Worm (Caenorhabditis elegans) whole organism, young adult: Measurements from ENCODE around the gene K01G12.22.

Experiments
- B0035.1 ChIP-seq: sonication (generic microtip); optimal IDR thresholded peaks from 2 replicates; lab custom pipeline; 2016; ENCODE audit warnings: missing genetic modification characterization, mild to moderate bottlenecking, missing compliant biosample characterization, missing genotype, missing genetic modification reagents
- F57A8.1 ChIP-seq: fragments of 200-800 bp; sonication (Bioruptor generic); optimal IDR thresholded peaks from 2 replicates; lab custom pipeline; 2018; ENCODE audit warnings: mild to moderate bottlenecking, missing genetic modification characterization, moderate library complexity, missing compliant biosample characterization
- F57C9.4 ChIP-seq: sonication (generic microtip); optimal IDR thresholded peaks from 2 replicates; lab custom pipeline; 2017; ENCODE audit warnings: mild to moderate bottlenecking, missing genetic modification characterization, missing compliant biosample characterization
- lin-40 ChIP-seq: sonication (generic microtip); optimal IDR thresholded peaks from 2 replicates; lab custom pipeline; 2016; ENCODE audit warnings: missing genetic modification characterization, mild to moderate bottlenecking, missing compliant biosample characterization, missing genotype, missing genetic modification reagents
- pha-4 ChIP-seq: fragments of 150-350 bp; sonication (generic microtip); optimal IDR thresholded peaks from 2 replicates; lab custom pipeline; 2014; ENCODE audit warnings: missing biosample characterization, missing genetic modification reagents, missing genetic modification characterization

DNA sequence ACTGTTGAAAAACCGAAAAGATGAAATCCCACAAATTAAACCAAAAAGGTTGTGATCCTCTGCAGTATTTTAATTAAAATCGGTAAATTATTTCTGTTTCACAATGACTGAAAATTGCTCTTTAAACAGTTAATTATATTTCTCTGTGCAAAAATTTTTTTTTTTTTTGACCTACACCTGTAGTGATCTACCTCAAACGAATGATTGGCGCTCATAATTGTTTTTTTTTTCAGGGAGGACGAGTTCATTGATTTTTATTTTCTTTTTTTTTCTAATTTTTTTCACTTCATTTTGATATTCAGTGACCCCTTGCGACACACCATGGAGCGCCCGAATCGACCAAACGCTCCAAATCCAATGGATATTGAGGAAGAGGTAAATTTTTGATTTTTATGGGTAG, 4.2 kb downstream of the K01G12.22 start, which contains the start of gene F02H6.2:
- no peak for TF ChIP-seq F57A8.1
- TF ChIP-seq F57C9.4 = no peak
- TF ChIP-seq B0035.1 (tag; lab: Kevin White, UChicago) = no peak
- TF ChIP-seq pha-4 (tag; lab: Kevin White, UChicago) = no peak
- no peak for TF ChIP-seq lin-40 (tag; lab: Kevin White, UChicago)
